Fruit fly (Drosophila melanogaster): Measurements from ENCODE around the gene mtgo.

Gene mtgo

dm6 chr2L:16521345-16522285 is 23.2 kb upstream of the mtgo start (continued):
- TF ChIP-seq bsh (GFP tag; optimal IDR thresholded peaks at IDR 0.05) (peak; percentile 77 to 89), az2 (GFP tag; optimal IDR thresholded peaks at IDR 0.05) (peak; percentile 31), CG14014 (GFP tag; IDR thresholded peaks at IDR 0.05) (peak; percentile 76; the same call in 1 of the 2 replicates), CG32767 (GFP tag; IDR thresholded peaks at IDR 0.05) (peak; percentile 64; the same call in 1 of the 2 replicates), ash1 (GFP tag; optimal IDR thresholded peaks at IDR 0.05) (peak; percentile 54), CG2116 (GFP tag; optimal IDR thresholded peaks at IDR 0.05) (peak; percentile 83), Oli (tag; optimal IDR thresholded peaks at IDR 0.05) (peak; percentile 61), salm (tag; optimal IDR thresholded peaks at IDR 0.05) (peak; percentile 96), CG14710 (tag; optimal IDR thresholded peaks at IDR 0.05) (peak; percentile 90), crp (GFP tag; optimal IDR thresholded peaks at IDR 0.05) (peak in 1 of 2 experiments; percentile 46), MBD-R2 (GFP tag; IDR thresholded peaks at IDR 0.05) (no peak), sens (GFP tag) (peak; percentile 95), stwl (tag; optimal IDR thresholded peaks at IDR 0.05) (peak; percentile 64), CG15514 (GFP tag; optimal IDR thresholded peaks at IDR 0.05) (peak; percentile 81), CHES-1-like (GFP tag; optimal IDR thresholded peaks at IDR 0.05) (peak; percentile 83), Hand (GFP tag; optimal IDR thresholded peaks at IDR 0.05) (peak; percentile 79), CG42726 (GFP tag; IDR thresholded peaks at IDR 0.05; ENCODE audit: partially characterized antibody) (peak; percentile 50; the same call in 1 of the 2 replicates), chm (GFP tag; IDR thresholded peaks at IDR 0.05) (peak; percentile 91), CG9609 (GFP tag; optimal IDR thresholded peaks at IDR 0.05) (peak; percentile 68), Pdp1 (GFP tag; optimal IDR thresholded peaks at IDR 0.05) (peak; percentile 54 to 66), Rfx (GFP tag; IDR thresholded peaks at IDR 0.05) (peak; percentile 58; the same call in 1 of the 2 replicates), tin (GFP tag; optimal IDR thresholded peaks at IDR 0.05) (no peak), CG4424 (GFP tag; optimal IDR thresholded peaks at IDR 0.05) (peak; percentile 70), pros (GFP tag; optimal IDR thresholded peaks at IDR 0.05) (peak; percentile 68), CoRest (tag; optimal IDR thresholded peaks at IDR 0.05) (peak; percentile 73), Nf-YB (GFP tag; optimal IDR thresholded peaks at IDR 0.05) (peak; percentile 81), CG17328 (GFP tag; IDR thresholded peaks at IDR 0.05) (peak; percentile 64), CG2678 (tag; optimal IDR thresholded peaks at IDR 0.05) (peak; percentile 86), Dfd (GFP tag; optimal IDR thresholded peaks at IDR 0.05) (peak in 1 of 2 experiments; percentile 6), eyg (GFP tag; optimal IDR thresholded peaks at IDR 0.05) (peak; percentile 90), NC2β (GFP tag; optimal IDR thresholded peaks at IDR 0.05) (peak; percentile 84), Blimp-1 (GFP tag; optimal IDR thresholded peaks at IDR 0.05) (peak; percentile 83), BEAF-32 (GFP tag; optimal IDR thresholded peaks at IDR 0.05) (no peak), seq (GFP tag; IDR thresholded peaks at IDR 0.05) (peak; percentile 74), Chrac-16 (GFP tag; optimal IDR thresholded peaks at IDR 0.05) (no peak), CG9215 (GFP tag; IDR thresholded peaks at IDR 0.05) (no peak), CG1529 (GFP tag; optimal IDR thresholded peaks at IDR 0.05) (peak; percentile 95), tap (tag; optimal IDR thresholded peaks at IDR 0.05) (peak; percentile 78), sr (GFP tag; IDR thresholded peaks at IDR 0.05) (peak; percentile 67; the same call in 2 of the 3 replicates), CG33557 (GFP tag; optimal IDR thresholded peaks at IDR 0.05) (peak; percentile 95), CG10543 (GFP tag; optimal IDR thresholded peaks at IDR 0.05) (peak; percentile 95), GATAe (GFP tag; conservative IDR thresholded peaks at IDR 0.05) (no peak), CG17829 (tag; optimal IDR thresholded peaks at IDR 0.05) (peak; percentile 71), HLH4C (GFP tag; IDR thresholded peaks at IDR 0.05; ENCODE audit: partially characterized antibody) (no peak), Six4 (GFP tag; optimal IDR thresholded peaks at IDR 0.05) (peak; percentile 70), Asciz (GFP tag; optimal IDR thresholded peaks at IDR 0.05) (peak; percentile 96), Nf-YC (tag; optimal IDR thresholded peaks at IDR 0.05) (peak; percentile 78)

Measured in whole organism, embryonic.